Worm (Caenorhabditis elegans): ENCODE measurements around the gene ostf-4.

- TF ChIP-seq rec-8 (tag; optimal IDR thresholded peaks at IDR 0.05) (no peak), F37B4.10 (GFP tag; IDR thresholded peaks at IDR 0.05) (no peak), tbx-9 (tag; optimal IDR thresholded peaks at IDR 0.05; ENCODE audit: borderline replicate concordance) (no peak), egrh-3 (GFP tag; IDR thresholded peaks at IDR 0.05) (no peak)
These were observed 12.3 kb downstream of the ostf-4 start, which contains the start of gene T07A5.1 for ce11 chrIII:10306049-10306448.

Measured in whole organism, young adult.